Worm (Caenorhabditis elegans): Measurements from ENCODE around the gene C29E4.13.

DNA sequence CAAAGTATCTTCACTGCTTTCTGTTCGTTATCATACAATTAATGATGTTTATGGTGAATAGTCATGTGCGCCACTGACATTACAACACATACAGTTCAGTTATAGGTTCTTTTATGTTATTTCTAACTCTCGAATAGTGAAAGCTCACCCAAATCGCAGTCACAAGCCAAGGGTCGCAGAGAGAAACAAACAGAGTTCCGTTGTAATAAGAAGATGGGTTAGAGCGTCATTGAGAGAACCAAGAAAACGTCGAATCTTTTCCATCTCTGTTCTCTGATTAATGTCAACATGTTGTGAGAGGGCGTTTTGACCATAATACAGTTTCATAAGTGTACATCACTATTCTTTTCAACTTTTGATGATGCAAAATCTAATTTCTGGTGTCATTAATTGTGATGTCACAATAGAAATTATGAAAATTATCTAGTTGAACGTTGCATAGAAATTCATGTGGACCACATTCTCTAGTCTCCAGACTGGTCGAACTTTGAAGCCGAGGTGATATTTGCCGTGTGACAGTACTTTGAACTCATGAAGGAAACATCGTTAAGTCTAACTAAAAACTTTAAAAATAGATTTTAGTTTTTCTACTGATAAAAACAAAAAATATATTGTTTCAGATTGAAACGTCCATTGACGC lies 45.6 kb upstream of the C29E4.13 start:
- TF ChIP-seq nhr-237 (tag; optimal IDR thresholded peaks at IDR 0.05) (no peak), zag-1 (tag; optimal IDR thresholded peaks at IDR 0.05) (no peak), ztf-1 (GFP tag; conservative IDR thresholded peaks at IDR 0.05) (no peak), aly-2 (tag; optimal IDR thresholded peaks at IDR 0.05) (no peak), ztf-11 (tag; optimal IDR thresholded peaks at IDR 0.05) (no peak), unc-62 (GFP tag; optimal IDR thresholded peaks at IDR 0.05) (no peak), lin-13 (GFP tag; optimal IDR thresholded peaks at IDR 0.05) (no peak), elt-1 (tag; optimal IDR thresholded peaks at IDR 0.05) (no peak)

Measured in whole organism, L2 larva.